Fruit fly (Drosophila melanogaster) ovary, adult (tissue): Measurements from ENCODE around the gene bbx.

Experiments
- CG17801 ChIP-seq: fragments of 200-800 bp; optimal IDR thresholded peaks from 2 replicates; lab custom pipeline; 2019; ENCODE audit warnings: missing biosample characterization, mild to moderate bottlenecking, missing genetic modification characterization, moderate library complexity; ENCODE audit not compliant: partially characterized antibody

bbx gene

DNA sequence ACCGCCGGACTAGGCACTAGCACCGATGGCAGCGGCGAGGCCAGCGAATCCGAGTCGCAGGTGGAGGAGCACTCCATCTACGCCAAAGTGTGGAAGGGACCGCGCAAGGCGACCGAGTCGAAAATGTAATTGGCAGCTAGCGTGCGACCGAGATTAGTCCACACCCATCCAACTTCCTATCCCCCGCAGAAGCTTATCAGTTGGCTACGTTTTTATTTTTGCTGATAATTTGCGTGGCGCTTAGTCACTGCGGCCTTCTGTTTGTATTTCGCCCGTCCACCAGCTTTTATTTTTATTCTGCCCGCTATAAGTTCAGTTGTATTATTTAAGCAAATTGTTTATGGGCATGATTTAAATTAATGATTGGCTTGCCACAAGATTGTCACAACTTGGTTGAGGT is 9.3 kb upstream of the bbx start:
- no peak for TF ChIP-seq CG17801 (GFP tag; lab: Kevin White, UChicago)

DNA sequence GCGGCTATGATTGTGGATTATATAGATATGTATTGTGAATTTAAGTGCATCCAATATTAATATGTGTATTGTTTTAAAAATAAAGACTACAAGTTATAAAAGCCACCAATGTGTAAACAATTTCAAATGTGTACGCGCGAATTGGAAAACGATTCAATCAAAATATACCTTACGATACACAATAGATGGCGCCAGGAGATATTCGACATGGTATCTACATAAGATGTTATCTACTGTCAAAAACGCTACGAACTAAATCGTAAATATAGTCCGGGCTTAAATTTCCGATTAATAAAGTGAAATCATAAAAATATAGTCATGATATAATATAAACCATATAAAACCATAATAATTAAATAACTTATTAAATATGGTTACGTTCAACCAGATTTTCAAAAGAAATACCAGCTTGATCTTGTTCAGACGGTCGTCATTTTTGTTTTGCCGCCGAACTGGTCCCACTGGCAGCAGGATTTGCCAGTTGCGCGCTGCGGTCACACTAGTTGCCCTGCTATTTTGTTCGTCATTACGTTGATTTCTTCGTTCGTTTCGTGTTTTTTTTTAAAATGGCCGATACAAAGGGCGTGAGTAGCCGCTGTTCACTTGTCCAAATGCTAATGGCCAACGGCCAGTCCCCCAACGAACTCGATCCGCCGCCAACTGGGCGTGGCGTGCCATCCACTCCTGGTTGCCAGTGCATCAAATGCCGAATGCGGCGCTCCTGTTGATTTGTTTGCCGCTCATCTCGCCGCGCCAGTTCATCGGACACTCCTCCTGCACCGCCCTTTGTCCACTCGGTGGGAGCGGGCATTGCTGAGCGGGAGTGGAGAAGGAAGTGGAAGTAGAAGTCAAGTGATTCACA is 4.8 kb upstream of the bbx start, which contains the start of gene Septin1:
Septin1 (plus strand) TSS at position 477 of the 862 bp plus-strand sequence.
- no peak for TF ChIP-seq CG17801 (GFP tag; lab: Kevin White, UChicago)

DNA sequence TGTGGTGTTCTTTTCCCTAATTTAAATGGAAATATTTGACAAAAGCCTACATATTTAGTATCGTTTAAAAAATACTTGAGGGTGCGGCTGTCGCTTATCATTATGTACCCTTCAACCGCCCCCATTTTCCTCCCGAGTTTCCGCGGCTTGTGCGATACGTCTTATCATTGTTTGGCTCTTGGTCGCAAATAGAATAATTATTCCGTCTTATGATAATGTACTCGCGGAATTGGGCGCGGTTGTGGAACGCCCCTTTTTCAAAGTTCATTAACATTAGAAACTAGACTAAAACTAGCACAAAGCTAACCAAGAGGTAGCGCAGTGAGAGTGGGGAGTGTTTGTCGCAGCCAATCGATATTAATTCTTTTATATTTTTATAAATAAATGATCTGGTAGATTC is 2.6 kb downstream of the bbx start:
- TF ChIP-seq CG17801 (GFP tag; lab: Kevin White, UChicago), result no peak

DNA sequence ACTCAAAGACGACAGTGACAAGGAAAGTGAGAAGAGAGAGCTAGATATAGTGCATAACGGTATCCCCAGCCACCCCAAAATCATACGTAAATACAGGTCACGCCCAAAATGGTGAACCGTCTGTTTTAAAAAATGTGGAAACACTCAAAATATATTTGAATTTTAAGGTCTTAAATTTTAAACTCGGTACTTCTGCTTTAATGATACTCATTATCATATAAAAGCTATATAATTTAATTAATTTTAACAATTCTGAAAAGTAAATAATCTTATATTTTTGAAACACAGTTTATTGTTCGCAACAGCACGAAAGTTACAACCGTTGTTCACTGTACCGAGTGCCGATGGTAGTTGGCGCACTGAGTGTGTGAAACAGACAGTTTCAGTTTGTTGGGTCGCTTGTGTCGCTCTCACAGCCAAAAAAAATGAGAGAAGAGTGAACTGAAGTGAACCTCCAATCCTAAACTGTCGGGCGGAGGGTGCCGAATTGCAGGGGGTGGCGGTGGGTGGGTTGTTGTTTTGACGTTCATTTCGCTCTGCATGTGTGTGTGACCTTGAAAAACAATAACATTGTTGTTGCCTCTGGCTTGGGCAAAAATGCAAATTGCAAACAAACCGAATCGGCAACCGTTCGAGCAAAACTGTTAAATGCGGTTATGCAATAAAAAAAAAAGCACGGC is 3.6 kb downstream of the bbx start:
- TF ChIP-seq CG17801 (GFP tag; lab: Kevin White, UChicago), result peak; percentile 94

DNA sequence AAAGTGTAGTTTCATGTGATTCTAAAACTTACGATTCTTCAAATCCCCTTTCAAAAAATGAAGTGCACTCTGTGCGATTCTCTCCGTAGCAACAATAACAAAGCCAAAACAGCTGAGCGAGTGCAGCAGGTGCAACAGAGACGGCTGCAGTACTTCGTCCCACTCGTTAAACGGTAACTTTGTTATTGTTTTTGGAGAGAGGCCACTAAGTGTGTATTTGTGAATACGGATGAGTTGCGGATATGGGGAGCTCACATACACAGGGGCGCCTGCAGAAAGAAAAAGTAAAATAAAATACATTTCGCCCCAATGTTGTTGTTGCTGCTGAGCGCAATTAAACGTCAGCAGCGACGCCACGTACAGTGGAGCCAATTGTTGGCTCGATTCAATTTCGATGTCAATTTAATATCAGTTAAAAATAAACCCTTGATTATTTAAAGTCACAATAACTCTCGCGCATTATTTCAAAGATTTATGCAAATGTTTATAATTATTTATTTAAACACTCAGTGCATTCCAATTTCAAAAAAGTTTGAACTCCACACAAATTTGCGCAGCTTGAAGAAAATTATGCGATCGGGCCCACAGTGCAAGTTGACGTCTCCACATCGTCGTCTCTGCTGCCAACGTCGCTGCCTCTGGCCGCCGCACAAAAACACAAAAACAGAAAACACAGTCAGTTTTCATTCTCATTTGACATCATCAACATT is 4.7 kb downstream of the bbx start:
- peak; percentile 99 for TF ChIP-seq CG17801 (GFP tag; lab: Kevin White, UChicago)

DNA sequence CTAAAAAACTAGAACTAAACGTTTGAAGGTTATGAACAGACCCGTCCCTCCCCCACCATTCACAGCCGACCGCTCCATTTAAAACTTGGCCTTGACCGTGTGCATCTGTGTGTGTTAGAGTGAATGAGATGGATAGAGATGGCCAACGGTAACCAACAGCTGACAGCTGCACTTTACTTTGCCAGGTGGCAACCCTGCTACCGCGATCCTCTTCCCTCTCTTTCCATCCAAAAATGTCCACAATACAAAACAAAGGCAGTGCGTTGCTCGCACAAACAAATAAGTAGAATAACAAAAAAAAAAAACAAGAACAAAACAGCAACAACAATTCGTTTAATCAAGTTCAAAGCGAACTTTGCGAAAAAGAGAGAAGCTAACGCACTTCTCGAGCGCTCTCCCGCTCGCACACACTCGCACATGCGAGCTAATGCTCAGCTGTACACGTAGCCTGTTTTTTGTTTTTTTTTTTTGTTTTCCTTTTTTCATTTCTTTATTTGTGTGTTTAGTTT is 5.6 kb downstream of the bbx start:
- no peak for TF ChIP-seq CG17801 (GFP tag; lab: Kevin White, UChicago)

DNA sequence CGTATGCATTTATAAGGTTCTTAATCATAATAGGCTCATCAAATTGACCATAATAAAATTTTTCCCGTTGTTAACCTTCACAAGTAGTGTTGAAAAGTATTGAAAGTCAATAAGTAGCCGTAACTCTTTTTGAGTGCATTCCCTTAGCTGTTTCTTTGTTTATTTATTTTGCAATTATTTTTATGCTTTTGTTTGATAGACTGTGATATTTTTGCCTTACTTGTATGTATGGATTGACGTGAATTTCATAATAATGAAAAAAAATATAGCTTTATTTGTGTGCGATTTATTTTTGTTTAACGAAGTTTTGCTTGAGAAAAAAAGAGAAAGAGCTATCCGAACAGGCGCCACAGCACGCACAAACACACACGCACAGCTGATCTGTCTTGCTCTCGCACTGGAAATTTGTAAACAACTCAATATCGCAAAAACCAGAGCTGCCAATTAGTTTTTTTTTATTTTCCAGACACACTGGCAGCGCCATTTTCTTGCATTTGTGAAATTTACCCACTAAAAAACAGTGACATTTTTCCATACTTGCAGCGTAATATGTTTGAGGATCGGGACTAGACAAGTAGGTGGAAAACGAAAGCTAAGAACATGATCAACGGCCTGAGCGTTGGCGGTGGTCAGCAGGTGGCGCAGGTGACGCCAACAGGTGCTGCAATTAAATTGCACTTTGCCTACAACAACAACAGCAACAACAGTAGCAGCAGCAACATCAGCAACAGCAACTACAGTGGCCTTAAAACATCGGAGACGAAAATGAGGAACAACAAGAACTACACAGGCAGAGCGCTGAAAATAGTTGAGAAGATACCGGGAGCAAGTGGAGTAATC is 6.5 kb downstream of the bbx start:
- TF ChIP-seq CG17801 (GFP tag; lab: Kevin White, UChicago), result no peak

DNA sequence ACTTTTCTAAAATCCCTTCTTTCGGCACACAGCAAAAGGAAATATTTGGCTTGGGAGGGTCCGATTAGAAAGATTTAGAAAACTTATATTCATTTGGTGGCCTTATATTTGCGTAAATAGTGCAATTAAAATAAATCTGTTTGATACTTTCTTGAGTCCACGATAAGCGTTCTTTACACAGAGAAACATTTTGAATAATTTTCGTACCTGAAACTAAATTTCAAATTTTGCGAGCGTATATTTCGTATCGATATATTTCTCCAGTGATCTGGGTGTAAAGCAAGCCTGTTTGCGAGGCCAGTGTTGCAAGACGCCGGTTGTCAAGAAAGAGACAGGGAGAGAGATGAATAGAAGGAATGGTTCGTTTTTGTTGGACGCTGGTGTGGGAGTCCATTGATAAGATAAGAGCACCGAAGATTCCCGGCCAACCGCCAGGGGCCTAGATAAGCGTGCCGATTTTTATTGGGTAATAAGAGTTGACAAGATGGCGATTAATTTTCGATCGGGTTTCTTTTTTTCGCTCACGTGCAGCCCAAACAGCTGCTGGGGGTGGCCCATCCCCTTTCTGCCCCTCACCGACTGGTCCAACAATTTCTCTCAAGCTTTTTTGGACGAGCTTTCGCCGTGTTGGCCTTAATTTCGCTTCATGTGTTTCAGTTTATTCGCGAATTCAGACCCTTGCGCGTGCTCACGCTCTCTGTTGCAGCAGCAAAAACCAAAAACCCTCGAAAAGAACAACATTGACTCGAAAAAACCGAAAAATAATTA is 11.0 kb downstream of the bbx start, which contains the start of gene slgA:
slgA (plus strand) TSS at position 344 of the 768 bp plus-strand sequence.
- TF ChIP-seq CG17801 (GFP tag; lab: Kevin White, UChicago), result peak; percentile 32

DNA sequence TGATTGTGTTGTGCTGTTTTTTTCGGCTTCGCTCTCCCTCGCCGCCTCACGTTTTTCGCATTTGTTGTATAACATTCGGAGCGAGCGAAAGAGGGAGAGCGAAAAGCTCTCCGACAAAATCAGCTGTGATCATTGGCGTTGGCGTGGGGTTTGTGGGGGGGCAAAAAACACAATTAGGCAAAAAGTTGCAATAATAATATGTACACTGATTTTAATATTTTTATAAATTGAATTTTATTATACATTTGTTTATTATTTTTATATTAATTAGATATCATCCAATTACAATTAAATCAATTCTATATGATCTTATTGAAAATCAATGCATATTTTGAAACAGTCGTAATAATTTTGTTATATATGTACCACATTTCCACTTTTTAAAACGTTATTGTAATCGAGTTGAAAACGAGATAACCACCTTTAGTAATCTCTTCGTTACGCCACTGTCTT is 12.8 kb downstream of the bbx start:
- peak; percentile 83 for TF ChIP-seq CG17801 (GFP tag; lab: Kevin White, UChicago)

DNA sequence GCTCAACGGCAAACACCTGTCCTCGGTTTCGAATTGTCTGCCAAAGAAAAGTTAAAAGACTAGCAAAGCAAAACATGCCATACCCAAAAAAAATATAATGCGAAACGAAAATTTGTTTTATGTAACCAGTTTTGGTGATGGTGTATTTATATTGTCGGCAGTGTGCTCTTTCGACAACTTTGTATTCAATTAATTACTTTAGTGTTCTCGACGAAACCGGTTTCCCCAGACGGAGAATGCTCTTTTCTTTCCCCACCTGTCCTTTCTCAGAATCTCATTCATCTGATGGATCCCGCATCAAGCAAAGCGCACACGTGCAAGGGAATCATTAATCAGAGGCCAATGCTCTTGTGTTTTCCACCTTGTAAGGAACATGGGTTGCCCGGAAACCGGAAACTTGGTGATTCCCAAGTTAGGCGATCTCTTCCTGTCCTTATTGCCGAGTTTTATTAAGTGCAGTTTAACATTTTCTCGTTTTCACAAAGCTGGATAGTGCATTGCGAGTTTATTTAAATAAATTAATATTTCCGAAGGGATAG is 15.6 kb downstream of the bbx start:
- no peak for TF ChIP-seq CG17801 (GFP tag; lab: Kevin White, UChicago)

DNA sequence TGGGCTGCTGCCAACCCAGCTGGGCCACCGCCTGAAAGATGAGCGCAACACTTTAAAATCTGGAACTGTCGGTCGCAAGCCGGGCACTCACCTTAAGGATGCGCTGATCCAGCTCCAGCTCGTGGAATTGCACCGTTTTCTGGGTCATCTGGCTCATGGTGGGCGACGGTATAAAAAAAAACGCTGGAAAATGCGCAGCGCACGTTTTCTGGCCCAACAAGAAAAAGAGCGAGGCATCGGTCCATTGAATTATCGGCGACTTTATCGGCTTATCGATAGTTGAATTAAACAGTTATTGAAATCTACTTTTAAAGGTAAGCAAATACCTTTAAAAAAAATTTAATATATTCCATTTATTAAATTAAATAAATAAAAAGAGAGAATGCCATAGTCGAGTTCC is 24.9 kb downstream of the bbx start, which contains the start of gene Ddx56:
Ddx56 (minus strand) TSS at position 252 of the 400 bp plus-strand sequence.
- TF ChIP-seq CG17801 (GFP tag; lab: Kevin White, UChicago), result no peak

DNA sequence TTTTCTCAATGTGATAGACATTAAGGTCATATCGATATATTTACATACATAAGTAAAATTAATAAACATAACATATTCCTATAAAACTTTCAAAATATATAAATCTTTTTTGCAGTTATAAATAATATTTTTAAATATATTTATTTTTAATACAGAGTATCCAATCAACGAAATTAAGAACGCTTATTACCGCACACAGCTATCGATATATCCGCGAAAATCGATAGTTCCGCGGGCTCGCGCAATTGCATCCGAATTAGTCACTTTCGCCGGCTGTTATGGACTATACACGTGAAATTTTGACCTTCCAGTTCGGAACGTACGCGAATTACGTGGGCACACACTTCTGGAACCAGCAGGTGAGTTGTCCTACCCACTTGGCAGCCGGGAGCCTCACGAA is 25.9 kb downstream of the bbx start, which contains the start of gene mst:
mst (plus strand) TSS at position 244 of the 400 bp plus-strand sequence.
- no peak for TF ChIP-seq CG17801 (GFP tag; lab: Kevin White, UChicago)
